Fruit fly (Drosophila melanogaster) whole organism, embryonic: ENCODE results near the gene CG4230.

Source experiments
- C15 ChIP-seq: fragments of 200-800 bp; sonication (Bioruptor generic); IDR thresholded peaks from 3 replicates; pipeline ENCODE4 v1.3.6; 2022; ENCODE audit warnings: missing biosample characterization, missing genetic modification characterization
- CG10654 ChIP-seq: fragments of 200-800 bp; sonication (Bioruptor generic); optimal IDR thresholded peaks from 2 replicates; lab custom pipeline; 2016; ENCODE audit warnings: missing biosample characterization, missing genetic modification characterization
- CG11504 ChIP-seq: fragments of 200-800 bp; sonication (Bioruptor generic); optimal IDR thresholded peaks from 3 replicates; lab custom pipeline; 2019; ENCODE audit warnings: missing biosample characterization, mild to moderate bottlenecking, missing genetic modification characterization, moderate library complexity
- CG11560 ChIP-seq: fragments of 200-800 bp; sonication (Bioruptor generic); IDR thresholded peaks from 3 replicates; pipeline ENCODE4 v1.3.6; 2022; ENCODE audit warnings: missing biosample characterization, missing genetic modification characterization
- CG15073 ChIP-seq: fragments of 200-800 bp; sonication (Bioruptor generic); optimal IDR thresholded peaks from 2 replicates; lab custom pipeline; 2016; ENCODE audit warnings: missing biosample characterization, missing genetic modification characterization
- CG15514 ChIP-seq: fragments of 200-800 bp; sonication (Bioruptor generic); optimal IDR thresholded peaks from 3 replicates; lab custom pipeline; 2017; ENCODE audit warnings: missing biosample characterization, missing genetic modification characterization, mild to moderate bottlenecking, moderate library complexity, missing genetic modification reagents
- CG16815 ChIP-seq: fragments of 200-800 bp; sonication (Bioruptor generic); optimal IDR thresholded peaks from 3 replicates; lab custom pipeline; 2017; ENCODE audit warnings: missing biosample characterization, mild to moderate bottlenecking, missing genetic modification characterization
- CG17612 ChIP-seq: fragments of 200-800 bp; sonication (Bioruptor generic); IDR thresholded peaks from 2 replicates; pipeline ENCODE4 v1.3.6; 2022; ENCODE audit warnings: missing biosample characterization, missing genetic modification characterization
- CG17802 ChIP-seq: fragments of 200-800 bp; sonication (Bioruptor generic); optimal IDR thresholded peaks from 2 replicates; lab custom pipeline; 2018; ENCODE audit warnings: missing biosample characterization, mild to moderate bottlenecking, missing genetic modification characterization, moderate library complexity
- CG1832 ChIP-seq: fragments of 200-800 bp; sonication (Bioruptor generic); optimal IDR thresholded peaks from 2 replicates; lab custom pipeline; 2017; ENCODE audit warnings: missing biosample characterization, mild to moderate bottlenecking, missing genetic modification characterization, inconsistent platforms
- CG18619 ChIP-seq: fragments of 200-800 bp; sonication (Bioruptor generic); optimal IDR thresholded peaks from 3 replicates; lab custom pipeline; 2017; ENCODE audit warnings: missing biosample characterization, mild to moderate bottlenecking, missing genetic modification characterization
- CG2116 ChIP-seq: fragments of 200-800 bp; sonication (Bioruptor generic); optimal IDR thresholded peaks from 3 replicates; lab custom pipeline; 2018; ENCODE audit warnings: missing biosample characterization, mild to moderate bottlenecking, missing genetic modification characterization
- CG2202 ChIP-seq: fragments of 200-800 bp; sonication (Bioruptor generic); optimal IDR thresholded peaks from 2 replicates; lab custom pipeline; 2018; ENCODE audit warnings: missing biosample characterization, mild to moderate bottlenecking, missing genetic modification characterization
- CG32772 ChIP-seq: fragments of 200-800 bp; sonication (Bioruptor generic); IDR thresholded peaks from 2 replicates; pipeline ENCODE4 v1.3.6; 2022; ENCODE audit warnings: missing biosample characterization, missing genetic modification characterization
- CG7357 ChIP-seq: fragments of 200-800 bp; sonication (Bioruptor generic); IDR thresholded peaks from 3 replicates; pipeline ENCODE4 v1.3.6; 2022; ENCODE audit warnings: missing biosample characterization, missing genetic modification characterization
- CG7372 ChIP-seq: fragments of 200-800 bp; sonication (Bioruptor generic); IDR thresholded peaks from 2 replicates; pipeline ENCODE4 v1.3.6; 2022; ENCODE audit warnings: missing biosample characterization, missing genetic modification characterization
- CG8089 ChIP-seq: fragments of 200-800 bp; sonication (Bioruptor generic); optimal IDR thresholded peaks from 3 replicates; lab custom pipeline; 2016; ENCODE audit warnings: missing biosample characterization, missing genetic modification characterization
- CG8290 ChIP-seq, 3 experiments: fragments of 200-800 bp; sonication (Bioruptor generic); optimal IDR thresholded peaks; 2 replicates each; lab custom pipeline; 2016 to 2019; ENCODE audit warnings: missing biosample characterization in 3 of 3, missing genetic modification characterization in 3 of 3, mild to moderate bottlenecking in 2 of 3, moderate library complexity in 1 of 3
- CG8478 ChIP-seq: fragments of >200 bp; optimal IDR thresholded peaks from 2 replicates; lab custom pipeline; 2018
- CG9797 ChIP-seq: fragments of 200-800 bp; sonication (Bioruptor generic); optimal IDR thresholded peaks from 3 replicates; lab custom pipeline; 2018; ENCODE audit warnings: missing biosample characterization, mild to moderate bottlenecking, missing genetic modification characterization
- CG9817 ChIP-seq: fragments of 200-800 bp; sonication (Bioruptor generic); optimal IDR thresholded peaks from 2 replicates; lab custom pipeline; 2018; ENCODE audit warnings: missing biosample characterization, mild to moderate bottlenecking, missing genetic modification characterization, moderate library complexity
- CHES-1-like ChIP-seq: fragments of 200-800 bp; sonication (Bioruptor generic); optimal IDR thresholded peaks from 2 replicates; lab custom pipeline; 2016; ENCODE audit warnings: missing biosample characterization, missing genetic modification characterization
- Dip2 ChIP-seq: fragments of 200-800 bp; sonication (Bioruptor generic); IDR thresholded peaks from 2 replicates; pipeline ENCODE4 v1.3.6; 2022; ENCODE audit warnings: missing biosample characterization, missing genetic modification characterization
- NFAT ChIP-seq: fragments of 200-800 bp; sonication (Bioruptor generic); IDR thresholded peaks from 2 replicates; pipeline ENCODE4 v1.3.6; 2022; ENCODE audit warnings: missing biosample characterization, missing genetic modification characterization
- Spps ChIP-seq: fragments of 200-800 bp; sonication (Bioruptor generic); optimal IDR thresholded peaks from 2 replicates; lab custom pipeline; 2018; ENCODE audit warnings: missing biosample characterization, mild to moderate bottlenecking, missing genetic modification characterization
- Ssrp ChIP-seq: fragments of 200-800 bp; sonication (Bioruptor generic); optimal IDR thresholded peaks from 2 replicates; lab custom pipeline; 2018; ENCODE audit warnings: missing biosample characterization, mild to moderate bottlenecking, missing genetic modification characterization, moderate library complexity
- Usf ChIP-seq: fragments of 200-800 bp; sonication (Bioruptor generic); optimal IDR thresholded peaks from 2 replicates; lab custom pipeline; 2017; ENCODE audit warnings: missing genotype, missing biosample characterization, missing genetic modification characterization
- al ChIP-seq: fragments of 200-800 bp; sonication (Bioruptor generic); IDR thresholded peaks from 2 replicates; pipeline ENCODE4 v1.3.6; 2022; ENCODE audit warnings: missing biosample characterization, missing genetic modification characterization
- bab2 ChIP-seq: fragments of 200-800 bp; sonication (Bioruptor generic); optimal IDR thresholded peaks from 2 replicates; lab custom pipeline; 2016; ENCODE audit warnings: missing biosample characterization, missing genetic modification characterization
- bigmax ChIP-seq: fragments of 200-800 bp; sonication (Bioruptor generic); optimal IDR thresholded peaks from 2 replicates; lab custom pipeline; 2018; ENCODE audit warnings: missing biosample characterization, mild to moderate bottlenecking, missing genetic modification characterization
- cad ChIP-seq: fragments of >200 bp; optimal IDR thresholded peaks from 2 replicates; lab custom pipeline; 2017; ENCODE audit warnings: missing biosample characterization, missing genetic modification characterization
- crp ChIP-seq, 2 experiments: fragments of 200-800 bp; sonication (Bioruptor generic); optimal IDR thresholded peaks; 2 replicates in 1 of 2; 3 replicates in 1 of 2; lab custom pipeline; 2017; ENCODE audit warnings: missing biosample characterization in 2 of 2, missing genetic modification characterization in 2 of 2, mild to moderate bottlenecking in 1 of 2, moderate library complexity in 1 of 2
- da ChIP-seq: fragments of 200-800 bp; sonication (Bioruptor generic); optimal IDR thresholded peaks from 2 replicates; lab custom pipeline; 2016; ENCODE audit warnings: missing biosample characterization, missing genetic modification characterization
- fd64A ChIP-seq: fragments of 200-800 bp; sonication (Bioruptor generic); optimal IDR thresholded peaks from 3 replicates; lab custom pipeline; 2018; ENCODE audit warnings: missing biosample characterization, mild to moderate bottlenecking, missing genetic modification characterization
- gfzf ChIP-seq: fragments of 200-800 bp; sonication (Bioruptor generic); optimal IDR thresholded peaks from 2 replicates; lab custom pipeline; 2016; ENCODE audit warnings: missing biosample characterization, mild to moderate bottlenecking, missing genetic modification characterization, moderate library complexity
- grn ChIP-seq: fragments of 200-800 bp; sonication (Bioruptor generic); optimal IDR thresholded peaks from 3 replicates; lab custom pipeline; 2017; ENCODE audit warnings: missing biosample characterization, missing genetic modification characterization
- gro ChIP-seq: fragments of 200-800 bp; sonication (Bioruptor generic); optimal IDR thresholded peaks from 2 replicates; lab custom pipeline; 2016; ENCODE audit warnings: missing biosample characterization, missing genetic modification characterization
- her ChIP-seq: fragments of 200-800 bp; sonication (Bioruptor generic); optimal IDR thresholded peaks from 2 replicates; lab custom pipeline; 2016; ENCODE audit warnings: missing biosample characterization, missing genetic modification characterization
- lab ChIP-seq: fragments of 200-800 bp; sonication (Bioruptor generic); optimal IDR thresholded peaks from 3 replicates; lab custom pipeline; 2017; ENCODE audit warnings: missing biosample characterization, missing genetic modification characterization, mild to moderate bottlenecking, moderate library complexity, missing genetic modification reagents
- lmd ChIP-seq: fragments of 200-800 bp; sonication (Bioruptor generic); IDR thresholded peaks from 2 replicates; pipeline ENCODE4 v1.3.6; 2022; ENCODE audit warnings: missing biosample characterization, missing genetic modification characterization
- maf-S ChIP-seq: fragments of 200-800 bp; sonication (Bioruptor generic); optimal IDR thresholded peaks from 2 replicates; lab custom pipeline; 2016; ENCODE audit warnings: missing biosample characterization, missing genetic modification characterization
- mam ChIP-seq: fragments of 200-800 bp; sonication (Bioruptor generic); optimal IDR thresholded peaks from 3 replicates; lab custom pipeline; 2016; ENCODE audit warnings: missing biosample characterization, missing genetic modification characterization
- otp ChIP-seq: fragments of 200-800 bp; sonication (Bioruptor generic); IDR thresholded peaks from 3 replicates; pipeline ENCODE4, ENCODE4 v1.3.6; 2022; ENCODE audit warnings: missing biosample characterization, missing genetic modification characterization
- pb ChIP-seq: fragments of 200-800 bp; sonication (Bioruptor generic); optimal IDR thresholded peaks from 3 replicates; lab custom pipeline; 2016; ENCODE audit warnings: missing biosample characterization, missing genetic modification characterization
- schlank ChIP-seq: fragments of 200-800 bp; sonication (Bioruptor generic); optimal IDR thresholded peaks from 2 replicates; lab custom pipeline; 2018; ENCODE audit warnings: missing biosample characterization, mild to moderate bottlenecking, missing genetic modification characterization
- sens ChIP-seq: fragments of 200-800 bp; sonication (Bioruptor generic); peaks from one replicate; lab custom pipeline; 2016; ENCODE audit warnings: missing biosample characterization, missing genetic modification characterization
- sima ChIP-seq: fragments of 200-800 bp; sonication (Bioruptor generic); optimal IDR thresholded peaks from 2 replicates; lab custom pipeline; 2016; ENCODE audit warnings: missing biosample characterization, missing genetic modification characterization
- toy ChIP-seq: fragments of 200-800 bp; sonication (Bioruptor generic); IDR thresholded peaks from 2 replicates; pipeline ENCODE4 v1.3.6; 2022; ENCODE audit warnings: missing biosample characterization, missing genetic modification characterization
- trh ChIP-seq: fragments of 200-800 bp; sonication (Bioruptor generic); optimal IDR thresholded peaks from 2 replicates; lab custom pipeline; 2016; ENCODE audit warnings: missing biosample characterization, missing genetic modification characterization
- twi ChIP-seq: fragments of 200-800 bp; optimal IDR thresholded peaks from 2 replicates; lab custom pipeline; 2019; ENCODE audit warnings: missing biosample characterization, mild to moderate bottlenecking, missing genetic modification characterization, moderate library complexity

CG4230 gene

dm6 chr2L:5070797-5071579 lies 25.0 kb upstream of the CG4230 start, which contains the start of gene RpL37A (continued):
- TF ChIP-seq CG17612 (no peak; the same call in 1 of the 2 replicates), grn (GFP tag; lab: Kevin White, UChicago) (peak; percentile 77), fd64A (GFP tag; lab: Kevin White, UChicago) (peak; percentile 76), otp (peak; percentile 86), her (GFP tag; lab: Kevin White, UChicago) (peak; percentile 92), CG15073 (GFP tag; lab: Kevin White, UChicago) (no peak), sima (peak; percentile 64), gro (GFP tag; lab: Kevin White, UChicago) (peak; percentile 88), CG7372 (GFP tag; lab: Robert Waterston, UW) (peak; percentile 82), crp (GFP tag; optimal IDR thresholded peaks at IDR 0.05; lab: Kevin White, UChicago) (peak in 1 of 2 experiments; percentile 54), sens (GFP tag; lab: Kevin White, UChicago) (peak; percentile 97), da (GFP tag; lab: Kevin White, UChicago) (peak; percentile 76), CG2116 (GFP tag; lab: Kevin White, UChicago) (peak; percentile 86), gfzf (GFP tag; lab: Kevin White, UChicago) (peak; percentile 99), Usf (GFP tag; lab: Kevin White, UChicago) (peak; percentile 41), CG10654 (GFP tag; lab: Kevin White, UChicago) (peak; percentile 76), bab2 (GFP tag; lab: Kevin White, UChicago) (peak; percentile 23), CG32772 (GFP tag; lab: Robert Waterston, UW) (no peak; the same call in 1 of the 2 replicates), schlank (peak; percentile 82), CG9797 (peak; percentile 96), maf-S (GFP tag; lab: Kevin White, UChicago) (peak; percentile 76), CG8478 (lab: Kevin White, UChicago) (no peak), CG8089 (peak; percentile 71), CG16815 (GFP tag; lab: Kevin White, UChicago) (no peak), C15 (GFP tag; lab: Robert Waterston, UW) (peak; percentile 59; the same call in 1 of the 3 replicates), bigmax (peak; percentile 80), Spps (tag; lab: Kevin White, UChicago) (peak; percentile 71), cad (GFP tag; lab: Kevin White, UChicago) (no peak), CG15514 (peak; percentile 91), CG8290 (GFP tag; optimal IDR thresholded peaks at IDR 0.05; lab: Kevin White, UChicago) (peak; percentile 86), CG8290 (tag; optimal IDR thresholded peaks at IDR 0.05; lab: Kevin White, UChicago) (peak; percentile 81 to 89), mam (GFP tag; lab: Kevin White, UChicago) (peak; percentile 69), al (GFP tag; lab: Robert Waterston, UW) (no peak), Dip2 (GFP tag; lab: Robert Waterston, UW) (no peak), CG11560 (tag; lab: Robert Waterston, UW) (no peak; the same call in 2 of the 3 replicates), CG7357 (no peak), trh (peak; percentile 49), CG18619 (peak; percentile 81), CHES-1-like (GFP tag; lab: Kevin White, UChicago) (peak; percentile 76), CG9817 (tag; lab: Kevin White, UChicago) (peak; percentile 70), toy (GFP tag; lab: Robert Waterston, UW) (0 out of 2 replicates have a peak, but pooled peaks have one; percentile 29), CG17802 (tag; lab: Kevin White, UChicago) (peak; percentile 68), CG11504 (peak; percentile 78), lab (GFP tag; lab: Kevin White, UChicago) (peak; percentile 94), twi (tag; lab: Kevin White, UChicago) (peak; percentile 53), NFAT (GFP tag; lab: Robert Waterston, UW) (no peak; the same call in 1 of the 2 replicates), CG1832 (GFP tag; lab: Kevin White, UChicago) (no peak), Ssrp (tag; lab: Kevin White, UChicago) (peak; percentile 55), lmd (GFP tag; lab: Robert Waterston, UW) (no peak), CG2202 (tag; lab: Kevin White, UChicago) (peak; percentile 59), pb (GFP tag; lab: Kevin White, UChicago) (peak; percentile 79)
